Worm (Caenorhabditis elegans): ENCODE results near the gene npr-19.

Gene npr-19

DNA sequence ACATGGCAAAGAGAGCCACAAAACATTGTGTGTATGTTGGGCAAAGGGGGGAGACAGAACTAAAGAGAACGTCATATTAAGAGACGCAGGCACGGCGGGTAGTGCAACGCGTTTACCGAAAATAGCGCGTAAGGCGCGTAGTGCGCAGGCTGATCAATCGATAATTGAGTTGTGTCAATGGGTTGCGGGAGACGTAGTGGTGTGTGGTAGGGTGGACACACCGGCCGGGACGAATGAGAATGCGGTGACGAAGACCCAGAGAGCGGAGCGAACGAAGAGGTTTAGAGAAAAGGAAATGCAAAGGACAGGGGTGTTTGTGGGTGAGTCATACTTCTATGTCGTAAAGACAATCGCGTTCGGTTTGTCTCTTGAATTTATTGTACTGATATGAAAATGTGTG lies 7.7 kb downstream of the npr-19 start:
- TF ChIP-seq sdc-2 (tag; optimal IDR thresholded peaks at IDR 0.05) (peak; percentile 90), fkh-10 (GFP tag; optimal IDR thresholded peaks at IDR 0.05) (no peak), tbx-2 (tag; optimal IDR thresholded peaks at IDR 0.05) (peak; percentile 79), ceh-18 (tag; optimal IDR thresholded peaks at IDR 0.05) (peak; percentile 23), hlh-8 (tag; optimal IDR thresholded peaks at IDR 0.05) (peak; percentile 69), ceh-2 (tag; optimal IDR thresholded peaks at IDR 0.05) (peak; percentile 75), lim-6 (tag; optimal IDR thresholded peaks at IDR 0.05) (no peak), C08G9.2 (tag; optimal IDR thresholded peaks at IDR 0.05) (peak; percentile 20), lin-11 (tag; optimal IDR thresholded peaks at IDR 0.05) (no peak), ceh-19 (GFP tag; optimal IDR thresholded peaks at IDR 0.05) (no peak), ceh-14 (tag; optimal IDR thresholded peaks at IDR 0.05) (peak; percentile 32), ceh-48 (tag; optimal IDR thresholded peaks at IDR 0.05) (peak; percentile 88), eyg-1 (tag; optimal IDR thresholded peaks at IDR 0.05) (peak; percentile 60), unc-55 (GFP tag; optimal IDR thresholded peaks at IDR 0.05) (peak; percentile 43), K09A11.1 (tag; optimal IDR thresholded peaks at IDR 0.05; ENCODE audit: insufficient read depth) (no peak), dve-1 (tag; optimal IDR thresholded peaks at IDR 0.05) (no peak), syd-9 (tag; optimal IDR thresholded peaks at IDR 0.05) (no peak), unc-42 (tag; optimal IDR thresholded peaks at IDR 0.05) (peak; percentile 95), pax-1 (tag; optimal IDR thresholded peaks at IDR 0.05) (peak; percentile 49), rnt-1 (tag; optimal IDR thresholded peaks at IDR 0.05) (peak; percentile 87), ceh-34 (tag; optimal IDR thresholded peaks at IDR 0.05) (peak; percentile 85), T23F11.4 (GFP tag; optimal IDR thresholded peaks at IDR 0.05) (no peak), pros-1 (tag; optimal IDR thresholded peaks at IDR 0.05) (peak; percentile 7), F13H6.1 (tag; optimal IDR thresholded peaks at IDR 0.05) (peak; percentile 56), ceh-31 (tag; optimal IDR thresholded peaks at IDR 0.05) (peak; percentile 90), nfya-1 (tag; optimal IDR thresholded peaks at IDR 0.05) (peak; percentile 90), fax-1 (tag; optimal IDR thresholded peaks at IDR 0.05) (peak; percentile 32), ref-2 (tag; optimal IDR thresholded peaks at IDR 0.05) (peak; percentile 79), zip-5 (tag; optimal IDR thresholded peaks at IDR 0.05) (no peak), elt-2 (tag; optimal IDR thresholded peaks at IDR 0.05) (peak; percentile 42), hlh-30 (tag; optimal IDR thresholded peaks at IDR 0.05; ENCODE audit: insufficient read depth) (peak; percentile 60), hlh-6 (tag; optimal IDR thresholded peaks at IDR 0.05) (peak; percentile 52)

DNA sequence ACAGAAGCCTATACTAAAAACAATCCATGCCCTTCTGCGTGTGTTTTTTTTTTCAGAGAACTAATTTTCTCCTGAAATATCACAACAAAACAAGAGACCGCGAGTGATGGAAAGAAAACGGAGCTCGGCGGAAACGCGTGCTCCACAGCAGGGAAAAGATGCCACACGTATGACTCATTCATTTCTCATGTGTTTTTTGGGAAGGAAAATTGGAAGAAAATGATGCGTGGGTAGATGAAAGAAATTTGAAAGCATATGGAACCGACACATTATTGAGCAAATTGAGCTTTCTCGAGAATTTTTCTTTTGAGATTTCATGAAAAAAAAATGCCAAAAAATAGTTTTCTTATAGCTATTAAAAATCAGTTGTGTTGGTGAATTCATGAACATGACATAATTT lies 9.2 kb downstream of the npr-19 start:
- no peak for TF ChIP-seq ceh-34 (tag; optimal IDR thresholded peaks at IDR 0.05)
- no peak for TF ChIP-seq gmeb-2 (tag; optimal IDR thresholded peaks at IDR 0.05)
- TF ChIP-seq pha-4 (tag; optimal IDR thresholded peaks at IDR 0.05) = no peak
- TF ChIP-seq nhr-11 (tag; optimal IDR thresholded peaks at IDR 0.05) = no peak
- no peak for TF ChIP-seq lin-11 (tag; optimal IDR thresholded peaks at IDR 0.05)
- no peak for TF ChIP-seq odd-2 (tag; optimal IDR thresholded peaks at IDR 0.05)
- no peak for TF ChIP-seq lim-6 (tag; optimal IDR thresholded peaks at IDR 0.05)
- TF ChIP-seq ztf-16 (tag; optimal IDR thresholded peaks at IDR 0.05) = no peak
- no peak for TF ChIP-seq fkh-10 (GFP tag; optimal IDR thresholded peaks at IDR 0.05)
- no peak for TF ChIP-seq C38D4.7 (GFP tag; optimal IDR thresholded peaks at IDR 0.05)
- TF ChIP-seq hlh-15 (tag; optimal IDR thresholded peaks at IDR 0.05) = no peak

DNA sequence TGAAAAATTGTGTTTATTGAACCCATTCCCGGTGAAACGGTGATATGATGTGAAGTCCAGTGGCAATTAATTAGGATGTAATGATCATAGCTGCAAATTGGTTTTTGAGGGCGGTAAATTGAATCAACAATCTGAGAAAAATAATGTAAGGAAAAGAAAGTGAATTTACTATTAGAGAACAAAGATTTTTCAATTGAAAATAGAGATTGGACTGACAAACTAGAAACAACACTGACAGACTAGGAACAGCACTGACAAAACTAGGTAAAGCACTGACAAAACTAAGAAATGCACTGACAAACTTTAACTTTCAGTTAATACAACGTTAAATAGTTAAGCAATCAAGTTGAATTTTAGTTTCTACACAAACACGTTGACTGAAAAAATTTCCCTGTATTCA lies 9.6 kb downstream of the npr-19 start, which contains the start of gene sli-1:
Gene sli-1 (minus strand): TSS at position 101 of the 400 bp plus-strand sequence.
- TF ChIP-seq ztf-16 (tag; optimal IDR thresholded peaks at IDR 0.05) (no peak), ets-4 (tag; optimal IDR thresholded peaks at IDR 0.05) (no peak), elt-4 (tag; optimal IDR thresholded peaks at IDR 0.05) (no peak), pha-4 (tag; optimal IDR thresholded peaks at IDR 0.05) (no peak), pqm-1 (tag; optimal IDR thresholded peaks at IDR 0.05) (no peak), fkh-10 (GFP tag; optimal IDR thresholded peaks at IDR 0.05) (no peak), ceh-19 (GFP tag; optimal IDR thresholded peaks at IDR 0.05) (no peak), ceh-6 (GFP tag; optimal IDR thresholded peaks at IDR 0.05) (no peak), unc-42 (tag; optimal IDR thresholded peaks at IDR 0.05) (no peak), eyg-1 (tag; optimal IDR thresholded peaks at IDR 0.05) (no peak), ref-2 (tag; optimal IDR thresholded peaks at IDR 0.05) (no peak)

All from whole organism, late embryonic.